Fruit fly (Drosophila melanogaster) whole organism, larva: ENCODE measurements around the gene Trs33.

Source experiments
- noc ChIP-seq: fragments of 200-800 bp; sonication (Bioruptor generic); optimal IDR thresholded peaks from 3 replicates; lab custom pipeline; 2019; ENCODE audit warnings: missing biosample characterization, mild to moderate bottlenecking, missing genetic modification characterization, moderate library complexity

Gene Trs33

dm6 chr3R:15309924-15310323 is 40.9 kb downstream of the Trs33 start, which contains the start of gene Tm2:
Gene Tm2 (plus strand): TSS chr3R:15310193.
- TF ChIP-seq noc (tag; lab: Kevin White, UChicago), result no peak

dm6 chr3R:15305246-15305645 is 45.5 kb downstream of the Trs33 start:
- no peak for TF ChIP-seq noc (tag; lab: Kevin White, UChicago)
